Worm (Caenorhabditis elegans) whole organism, early embryonic: ENCODE data around the gene rpl-5.

Experiments used
- B0310.2 ChIP-seq: sonication (generic microtip); optimal IDR thresholded peaks from 2 replicates; lab custom pipeline; 2016; ENCODE audit warnings: mild to moderate bottlenecking, missing genetic modification characterization, missing compliant biosample characterization
- F13C5.2 ChIP-seq: sonication (generic microtip); optimal IDR thresholded peaks from 2 replicates; lab custom pipeline; 2017; ENCODE audit warnings: mild to moderate bottlenecking, missing genetic modification characterization, inconsistent platforms, missing compliant biosample characterization
- aly-1 ChIP-seq: sonication (generic microtip); optimal IDR thresholded peaks from 2 replicates; lab custom pipeline; 2016; ENCODE audit warnings: missing genetic modification characterization, missing compliant biosample characterization
- ama-1 ChIP-seq: fragments of 150-350 bp; optimal IDR thresholded peaks from 2 replicates; lab custom pipeline; 2014
- ceh-36 ChIP-seq: sonication (generic microtip); optimal IDR thresholded peaks from 2 replicates; lab custom pipeline; 2016; ENCODE audit warnings: missing genetic modification characterization, inconsistent platforms, missing compliant biosample characterization
- ets-7 ChIP-seq: sonication (generic microtip); optimal IDR thresholded peaks from 2 replicates; lab custom pipeline; 2016; ENCODE audit warnings: missing genotype, missing genetic modification characterization, missing compliant biosample characterization
- flt-1 ChIP-seq: fragments of 200-800 bp; sonication (Bioruptor generic); IDR thresholded peaks from 2 replicates; pipeline ENCODE4 v1.3.6; 2022; ENCODE audit warnings: missing genetic modification characterization, missing compliant biosample characterization
- hmg-4 ChIP-seq: fragments of 200-800 bp; sonication (Bioruptor generic); optimal IDR thresholded peaks from 2 replicates; lab custom pipeline; 2018; ENCODE audit warnings: mild to moderate bottlenecking, missing genetic modification characterization, missing compliant biosample characterization
- hnd-1 ChIP-seq: sonication (generic microtip); optimal IDR thresholded peaks from 2 replicates; lab custom pipeline; 2016; ENCODE audit warnings: missing genetic modification characterization, missing compliant biosample characterization
- scrt-1 ChIP-seq: fragments of 200-800 bp; sonication (Bioruptor generic); IDR thresholded peaks from 2 replicates; pipeline ENCODE4 v1.3.6; 2022; ENCODE audit warnings: missing genetic modification characterization, missing compliant biosample characterization
- sea-1 ChIP-seq: fragments of 200-800 bp; sonication (Bioruptor generic); conservative IDR thresholded peaks from 2 replicates; pipeline ENCODE4 v1.3.6; 2022; ENCODE audit warnings: missing genetic modification characterization, missing compliant biosample characterization
- tbx-11 ChIP-seq: fragments of 200-800 bp; sonication (Bioruptor generic); IDR thresholded peaks from 2 replicates; pipeline ENCODE4 v1.3.6; 2022; ENCODE audit warnings: missing genetic modification characterization, missing compliant biosample characterization

DNA sequence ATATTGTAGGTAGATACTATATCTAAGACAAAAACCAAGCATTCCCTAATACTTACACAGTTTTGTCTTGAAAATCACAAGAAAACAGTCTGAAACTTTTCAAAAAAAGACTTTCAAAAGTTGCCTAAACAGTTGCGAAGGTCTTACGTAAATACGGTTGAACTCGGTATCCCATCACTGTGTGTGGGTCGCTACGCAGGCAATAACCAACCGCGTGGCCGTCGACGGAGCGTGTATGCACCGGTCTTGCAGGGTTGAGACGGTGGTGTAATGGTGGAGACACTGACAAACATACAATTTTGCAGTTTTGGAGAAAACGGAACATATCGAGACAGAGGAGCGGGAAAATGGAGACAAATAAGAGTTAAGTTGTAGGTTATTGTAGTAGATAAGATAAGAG, 8.5 kb upstream of the rpl-5 start, which contains the start of gene iff-2:
- TF ChIP-seq tbx-11: no peak
- no peak for TF ChIP-seq ama-1
- TF ChIP-seq hnd-1 (tag; lab: Kevin White, UChicago): no peak
- peak; percentile 57; the same call in 1 of the 2 replicates for TF ChIP-seq flt-1 (GFP tag; lab: Robert Waterston, UW)
- peak; percentile 69 for TF ChIP-seq aly-1 (tag; lab: Kevin White, UChicago)
- TF ChIP-seq sea-1 (GFP tag; lab: Robert Waterston, UW): peak; percentile 70
- TF ChIP-seq ceh-36: peak; percentile 9
- TF ChIP-seq ets-7: peak; percentile 8
- peak; percentile 95 for TF ChIP-seq F13C5.2 (tag; lab: Kevin White, UChicago)
- TF ChIP-seq hmg-4: peak; percentile 84
- TF ChIP-seq scrt-1: 0 out of 2 replicates have a peak, but pooled peaks have one; percentile 55
- no peak for TF ChIP-seq B0310.2 (tag; lab: Kevin White, UChicago)
